Worm (Caenorhabditis elegans) whole organism, midembryonic: ENCODE results near the gene ddx-23.

Experiments
- T22C8.4 ChIP-seq: fragments of 200-800 bp; sonication (Bioruptor generic); IDR thresholded peaks from 2 replicates; pipeline ENCODE4 v1.3.6; 2022; ENCODE audit warnings: missing genetic modification characterization, missing compliant biosample characterization
- cog-1 ChIP-seq: sonication (generic microtip); optimal IDR thresholded peaks from 2 replicates; lab custom pipeline; 2016; ENCODE audit warnings: missing genetic modification characterization, missing compliant biosample characterization
- flt-1 ChIP-seq: fragments of 200-800 bp; sonication (Bioruptor generic); IDR thresholded peaks from 2 replicates; pipeline ENCODE4 v1.3.6; 2022; ENCODE audit warnings: missing genetic modification characterization, missing compliant biosample characterization
- klf-2 ChIP-seq: fragments of 200-800 bp; sonication (Bioruptor generic); conservative IDR thresholded peaks from 2 replicates; pipeline ENCODE4 v1.3.6; 2022; ENCODE audit warnings: missing genetic modification reagents, missing genetic modification characterization, missing compliant biosample characterization
- med-1 ChIP-seq: sonication (generic microtip); optimal IDR thresholded peaks from 2 replicates; lab custom pipeline; 2017; ENCODE audit warnings: missing genetic modification characterization, mild to moderate bottlenecking, missing compliant biosample characterization, antibody characterized with exemption, missing genetic modification reagents; ENCODE audit not compliant: insufficient read depth
- ref-1 ChIP-seq: fragments of 200-800 bp; sonication (Bioruptor generic); conservative IDR thresholded peaks from 2 replicates; pipeline ENCODE4 v1.3.6; 2022; ENCODE audit warnings: missing genetic modification reagents, missing genetic modification characterization, missing compliant biosample characterization
- tab-1 ChIP-seq: fragments of 200-800 bp; sonication (Bioruptor generic); IDR thresholded peaks from 2 replicates; pipeline ENCODE4 v1.3.6; 2022; ENCODE audit warnings: missing genetic modification characterization, missing compliant biosample characterization
- ztf-23 ChIP-seq: fragments of 200-800 bp; sonication (Bioruptor generic); IDR thresholded peaks from 2 replicates; pipeline ENCODE4 v1.3.6; 2022; ENCODE audit warnings: missing genetic modification reagents, missing genetic modification characterization, missing compliant biosample characterization
- ztf-29 ChIP-seq: fragments of 200-800 bp; sonication (Bioruptor generic); IDR thresholded peaks from 2 replicates; pipeline ENCODE4 v1.3.6; 2022; ENCODE audit warnings: missing genetic modification reagents, missing genetic modification characterization, missing compliant biosample characterization

The ddx-23 gene

DNA sequence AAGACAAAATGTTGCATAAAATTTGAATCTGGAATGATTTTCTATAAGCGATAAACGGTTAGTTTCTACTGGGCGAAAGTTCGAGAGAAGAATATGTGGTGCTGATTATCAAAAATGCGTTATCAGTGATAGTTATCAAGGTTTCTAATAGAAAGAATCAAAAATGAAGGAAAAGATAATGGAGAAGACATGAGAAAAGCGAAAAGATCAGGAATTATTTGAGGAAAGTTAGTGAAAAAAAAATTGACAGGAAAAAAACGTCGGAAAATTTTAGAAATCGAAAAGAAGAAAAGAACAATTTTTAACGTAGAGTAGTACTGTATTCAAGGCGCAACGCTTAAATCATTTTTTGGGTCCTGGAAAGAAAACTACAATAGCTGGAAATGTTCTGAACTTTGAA, 10.7 kb upstream of the ddx-23 start, which contains the start of gene dnpp-1:
TSS of gene dnpp-1 (minus strand) at position 30 of the 400 bp plus-strand sequence.
- TF ChIP-seq klf-2 (no peak), cog-1 (no peak), tab-1 (GFP tag; lab: Robert Waterston, UW) (no peak), flt-1 (GFP tag; lab: Robert Waterston, UW) (no peak), T22C8.4 (GFP tag; lab: Robert Waterston, UW) (no peak), med-1 (GFP tag; lab: Kevin White, UChicago) (no peak), ztf-23 (no peak), ref-1 (GFP tag; lab: Robert Waterston, UW) (no peak), ztf-29 (no peak)

DNA sequence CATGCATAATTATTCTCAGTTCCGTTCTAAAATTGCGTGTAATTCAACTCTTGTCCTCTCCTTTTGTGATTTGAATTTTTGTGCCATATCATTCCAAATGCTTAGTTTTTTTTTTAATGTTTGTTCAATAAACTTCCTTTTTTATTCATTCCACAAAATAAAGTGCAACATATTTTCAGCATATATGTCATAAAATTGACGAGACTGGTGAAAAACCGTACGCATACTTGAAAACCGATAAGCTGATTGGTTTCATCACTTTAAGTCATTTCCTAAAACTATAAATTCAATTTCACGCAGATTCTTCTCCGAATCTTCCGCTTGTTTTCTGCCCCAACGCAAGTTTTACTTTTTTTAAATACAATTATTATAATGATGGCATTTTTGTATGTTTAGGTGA, 5.9 kb upstream of the ddx-23 start, which contains the start of gene dpf-4:
TSS of gene dpf-4 (plus strand) at position 301 of the 400 bp plus-strand sequence.
- TF ChIP-seq ztf-23 (no peak), ref-1 (GFP tag; lab: Robert Waterston, UW) (no peak), flt-1 (GFP tag; lab: Robert Waterston, UW) (no peak), tab-1 (GFP tag; lab: Robert Waterston, UW) (no peak), med-1 (GFP tag; lab: Kevin White, UChicago) (no peak), T22C8.4 (GFP tag; lab: Robert Waterston, UW) (no peak), klf-2 (no peak), cog-1 (no peak), ztf-29 (no peak)

DNA sequence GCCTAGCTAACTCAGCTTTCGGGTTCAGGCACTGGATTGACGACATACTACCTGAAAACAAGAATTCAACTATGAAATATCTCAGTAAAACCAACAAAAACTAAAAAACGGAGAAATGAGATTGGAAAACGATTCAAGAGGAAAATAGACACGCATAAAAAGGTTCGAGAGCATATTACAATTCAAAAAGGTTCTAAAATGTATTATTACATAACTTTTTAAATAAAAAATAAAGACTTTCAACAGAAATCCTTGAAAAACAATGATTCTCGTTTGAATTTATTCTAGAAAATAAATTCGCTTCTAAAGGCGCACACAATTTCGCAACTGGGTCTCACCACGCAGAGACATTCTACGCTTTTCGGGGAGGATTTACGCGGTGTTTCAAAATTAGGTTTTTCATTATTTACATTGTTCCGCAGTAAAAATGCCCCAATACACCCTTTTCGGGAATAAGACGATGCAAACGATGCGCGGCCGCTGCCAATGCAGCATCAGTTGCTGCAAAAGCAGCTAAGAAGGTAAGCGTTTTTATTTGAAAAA, 2.6 kb upstream of the ddx-23 start, which contains the start of the genes cct-6 and alh-9:
TSS of gene cct-6 (minus strand) at position 51 of the 543 bp plus-strand sequence.
TSS of gene alh-9 (plus strand) at position 382 of the 543 bp plus-strand sequence.
- TF ChIP-seq flt-1 (GFP tag; lab: Robert Waterston, UW) (no peak), tab-1 (GFP tag; lab: Robert Waterston, UW) (no peak), ztf-23 (no peak), T22C8.4 (GFP tag; lab: Robert Waterston, UW) (no peak), cog-1 (peak; percentile 72)

DNA sequence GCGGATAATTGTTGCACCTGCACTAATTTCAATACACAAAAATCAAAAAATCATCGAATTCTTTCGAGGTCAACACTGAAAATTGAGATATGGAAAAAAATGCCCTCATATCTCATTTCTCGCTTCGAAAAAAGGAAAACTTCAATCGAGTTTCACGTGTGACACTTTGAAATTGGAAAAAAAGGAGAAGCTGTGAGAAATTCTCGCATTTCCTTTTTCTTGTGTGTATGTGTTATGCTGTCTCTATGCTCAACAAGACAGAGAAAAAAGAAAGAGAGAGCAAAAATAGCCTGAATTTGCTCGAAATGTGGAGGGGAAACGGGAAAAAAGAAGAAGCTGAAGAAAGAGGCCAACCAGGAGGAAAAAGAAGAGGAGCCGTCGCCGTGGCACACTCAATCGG, 6.7 kb downstream of the ddx-23 start:
- TF ChIP-seq klf-2 (no peak), T22C8.4 (GFP tag; lab: Robert Waterston, UW) (no peak), ref-1 (GFP tag; lab: Robert Waterston, UW) (no peak), flt-1 (GFP tag; lab: Robert Waterston, UW) (no peak), med-1 (GFP tag; lab: Kevin White, UChicago) (no peak), tab-1 (GFP tag; lab: Robert Waterston, UW) (no peak)

DNA sequence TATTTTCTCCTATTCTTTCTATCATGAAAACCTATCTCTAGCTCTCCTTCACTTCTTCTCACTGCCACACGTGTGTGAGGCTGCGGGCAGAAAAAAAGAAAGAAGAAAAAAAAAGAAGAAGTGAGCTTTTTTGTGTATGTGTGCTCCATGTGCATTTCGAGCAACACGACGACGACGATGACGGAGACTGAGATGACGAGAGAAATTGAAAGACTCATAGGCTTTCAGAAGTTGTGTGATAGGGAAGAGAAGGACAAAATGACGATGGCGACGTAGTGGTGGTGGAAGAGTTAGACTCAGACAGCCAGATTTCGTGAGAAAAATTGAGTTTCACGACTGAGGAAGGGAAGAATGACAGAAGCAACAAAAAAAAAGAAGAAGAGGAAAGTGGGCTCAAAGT, 7.6 kb downstream of the ddx-23 start:
- TF ChIP-seq ztf-29 (no peak), med-1 (GFP tag; lab: Kevin White, UChicago) (no peak), tab-1 (GFP tag; lab: Robert Waterston, UW) (no peak), ref-1 (GFP tag; lab: Robert Waterston, UW) (no peak)

DNA sequence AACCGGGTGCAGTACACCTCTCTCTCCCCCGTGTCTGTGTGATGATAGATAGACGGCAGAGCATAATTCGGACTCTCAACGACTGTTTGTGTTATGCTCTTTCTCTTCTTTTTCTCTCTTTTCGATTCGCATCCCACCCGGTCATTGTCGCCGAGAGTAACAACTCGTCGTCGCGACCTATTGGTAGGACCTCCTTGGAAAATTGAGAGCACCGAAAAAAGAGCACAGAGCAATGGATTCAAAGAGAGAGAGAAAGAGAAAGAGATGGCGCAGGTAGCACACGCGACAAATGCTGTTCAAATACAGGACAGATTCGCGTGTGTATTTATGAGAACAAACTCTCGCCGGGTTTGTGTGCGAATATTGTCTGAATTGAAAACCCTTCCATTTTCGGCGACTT, 9.4 kb downstream of the ddx-23 start:
- TF ChIP-seq cog-1 (no peak), klf-2 (no peak), ztf-23 (no peak), ztf-29 (no peak), ref-1 (GFP tag; lab: Robert Waterston, UW) (no peak), T22C8.4 (GFP tag; lab: Robert Waterston, UW) (no peak), med-1 (GFP tag; lab: Kevin White, UChicago) (no peak), flt-1 (GFP tag; lab: Robert Waterston, UW) (no peak), tab-1 (GFP tag; lab: Robert Waterston, UW) (no peak)

DNA sequence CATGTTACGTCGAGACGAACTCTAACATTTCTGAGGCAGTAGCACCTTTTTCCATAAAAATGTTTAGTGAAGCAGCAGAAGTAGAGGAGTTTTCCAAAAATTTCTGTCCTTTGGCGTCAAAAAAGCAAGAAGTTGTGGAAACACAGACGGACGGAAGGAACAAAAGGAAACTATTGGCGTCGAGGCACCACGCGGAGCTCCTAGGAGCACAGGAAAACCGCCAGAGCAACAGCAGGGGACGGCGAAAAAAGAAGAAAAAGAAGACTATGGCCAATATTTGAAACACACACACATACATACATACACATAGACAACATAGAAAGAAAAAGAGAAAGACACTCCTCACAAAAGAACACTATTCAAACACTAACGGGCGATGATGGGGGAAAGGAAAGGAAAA, 10.1 kb downstream of the ddx-23 start:
- no peak for TF ChIP-seq ztf-29
- no peak for TF ChIP-seq flt-1 (GFP tag; lab: Robert Waterston, UW)
- TF ChIP-seq klf-2: no peak
- TF ChIP-seq ztf-23: no peak
- TF ChIP-seq cog-1: no peak
- TF ChIP-seq med-1 (GFP tag; lab: Kevin White, UChicago): no peak
- TF ChIP-seq tab-1 (GFP tag; lab: Robert Waterston, UW): no peak
- no peak for TF ChIP-seq T22C8.4 (GFP tag; lab: Robert Waterston, UW)
- TF ChIP-seq ref-1 (GFP tag; lab: Robert Waterston, UW): no peak

DNA sequence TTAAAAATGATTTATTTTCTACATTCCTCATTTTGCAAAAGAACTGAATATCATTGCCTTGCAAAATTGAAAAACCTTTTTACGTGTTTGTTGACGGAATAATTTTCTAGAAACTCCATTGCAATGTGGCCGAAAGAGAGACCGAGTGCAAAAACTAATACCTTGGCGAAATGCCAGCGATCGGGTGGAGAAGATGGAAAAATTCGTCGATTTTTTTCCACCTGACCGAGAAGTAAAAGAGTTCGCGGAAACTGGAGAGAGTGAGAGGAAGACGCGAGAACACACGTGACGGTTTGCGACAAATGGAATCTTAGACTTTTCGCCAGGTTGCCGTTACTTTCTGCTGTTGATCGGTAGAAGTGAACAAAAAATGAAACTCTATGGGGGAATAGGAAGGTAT, 11.4 kb downstream of the ddx-23 start:
- TF ChIP-seq med-1 (GFP tag; lab: Kevin White, UChicago) (no peak), klf-2 (no peak), cog-1 (no peak), ztf-23 (no peak), ztf-29 (no peak), T22C8.4 (GFP tag; lab: Robert Waterston, UW) (no peak), ref-1 (GFP tag; lab: Robert Waterston, UW) (no peak), tab-1 (GFP tag; lab: Robert Waterston, UW) (no peak), flt-1 (GFP tag; lab: Robert Waterston, UW) (no peak)

DNA sequence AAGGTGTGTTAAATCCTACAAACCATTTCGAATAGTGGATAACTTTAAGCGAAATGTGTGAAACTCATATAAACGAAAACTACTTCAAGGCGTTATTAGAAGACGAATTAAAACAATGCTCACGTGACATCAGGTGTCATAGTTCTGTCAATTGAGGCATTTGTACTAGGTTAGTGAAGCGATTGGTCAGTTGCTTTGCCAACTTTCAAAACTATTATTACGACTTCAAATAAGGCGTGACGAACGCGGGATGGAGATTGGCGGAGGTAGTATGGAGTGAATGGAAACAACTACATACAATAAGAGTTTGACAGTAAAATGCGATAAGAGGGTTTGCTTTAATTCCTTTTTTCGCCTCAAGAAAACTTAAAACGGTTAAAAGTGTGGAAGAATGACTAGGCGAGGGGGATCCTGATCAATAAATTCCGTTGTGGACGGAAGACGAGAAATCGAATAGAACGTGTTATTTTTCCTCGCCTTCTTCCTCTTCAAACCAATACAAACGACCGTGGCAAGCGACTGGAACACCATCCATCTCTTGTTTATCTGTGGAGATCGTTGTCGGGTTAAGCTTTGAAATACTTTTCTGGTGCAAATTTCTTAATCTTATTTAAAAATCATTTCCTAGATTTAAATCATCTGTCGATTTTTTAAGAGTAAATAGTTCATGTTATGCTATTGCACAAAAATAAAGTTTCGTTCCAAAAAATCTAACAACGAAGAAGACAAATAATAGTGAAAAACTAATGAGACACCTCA, 12.1 kb downstream of the ddx-23 start:
- TF ChIP-seq ref-1 (GFP tag; lab: Robert Waterston, UW): no peak
- TF ChIP-seq med-1 (GFP tag; lab: Kevin White, UChicago): no peak
- no peak for TF ChIP-seq klf-2
- no peak for TF ChIP-seq T22C8.4 (GFP tag; lab: Robert Waterston, UW)
- TF ChIP-seq cog-1: no peak
- TF ChIP-seq flt-1 (GFP tag; lab: Robert Waterston, UW): no peak
- no peak for TF ChIP-seq tab-1 (GFP tag; lab: Robert Waterston, UW)
- TF ChIP-seq ztf-23: no peak
- TF ChIP-seq ztf-29: no peak

DNA sequence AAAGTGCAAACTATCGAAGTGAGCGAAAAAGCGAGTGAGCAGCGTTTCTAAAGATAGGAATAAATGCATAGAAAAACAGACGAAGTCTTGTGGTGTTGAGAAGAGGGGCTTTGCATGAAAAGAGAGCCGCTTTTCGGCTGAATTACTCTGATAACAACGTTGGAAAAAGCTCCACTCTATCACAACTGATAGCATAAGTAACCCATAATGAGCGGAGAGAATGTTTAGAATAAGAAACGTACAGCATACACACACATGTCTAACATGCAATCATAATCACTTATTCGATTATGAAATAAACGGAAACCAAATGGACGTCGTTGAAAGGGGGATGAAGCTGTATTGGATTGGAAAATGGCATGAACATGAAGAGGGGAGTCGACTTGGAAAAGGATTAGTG, 12.8 kb downstream of the ddx-23 start:
- no peak for TF ChIP-seq T22C8.4 (GFP tag; lab: Robert Waterston, UW)
- no peak for TF ChIP-seq ztf-23
- no peak for TF ChIP-seq ztf-29
- TF ChIP-seq ref-1 (GFP tag; lab: Robert Waterston, UW): no peak
- no peak for TF ChIP-seq flt-1 (GFP tag; lab: Robert Waterston, UW)
- no peak for TF ChIP-seq klf-2
